Worm (Caenorhabditis elegans): ENCODE data around the gene F09E5.11.

F09E5.11 gene

ce11 chrII:5377467-5378238 lies 19.7 kb upstream of the F09E5.11 start, which contains the start of gene prdx-2 (continued):
- TF ChIP-seq aptf-3 (GFP tag; IDR thresholded peaks at IDR 0.05): no peak
- no peak for TF ChIP-seq mes-4 (tag; optimal IDR thresholded peaks at IDR 0.05)
- no peak for TF ChIP-seq ceh-79 (tag; optimal IDR thresholded peaks at IDR 0.05)
- no peak for TF ChIP-seq K12H6.12 (tag; optimal IDR thresholded peaks at IDR 0.05)
- no peak for TF ChIP-seq Y79H2A.3 (GFP tag; conservative IDR thresholded peaks at IDR 0.05)
- TF ChIP-seq sea-2 (GFP tag; IDR thresholded peaks at IDR 0.05): no peak
- TF ChIP-seq lin-35 (GFP tag; optimal IDR thresholded peaks at IDR 0.05): no peak
- no peak for TF ChIP-seq hrde-1 (tag; optimal IDR thresholded peaks at IDR 0.05; ENCODE audit: borderline replicate concordance)
- TF ChIP-seq ceh-91 (GFP tag; IDR thresholded peaks at IDR 0.05): peak; percentile 94
- no peak for TF ChIP-seq snpc-4 (GFP tag; optimal IDR thresholded peaks at IDR 0.05)
- TF ChIP-seq snpc-4 (tag; optimal IDR thresholded peaks at IDR 0.05): no peak
- no peak for TF ChIP-seq sdz-38 (tag; optimal IDR thresholded peaks at IDR 0.05)
- TF ChIP-seq ztf-25 (GFP tag; IDR thresholded peaks at IDR 0.05): no peak
- no peak for TF ChIP-seq hmg-20 (GFP tag; IDR thresholded peaks at IDR 0.05)
- TF ChIP-seq hmg-1.2 (GFP tag; IDR thresholded peaks at IDR 0.05): peak; percentile 14; the same call in 1 of the 2 replicates
- TF ChIP-seq unc-130 (GFP tag; optimal IDR thresholded peaks at IDR 0.05): peak; percentile 37
- TF ChIP-seq mcd-1 (GFP tag; IDR thresholded peaks at IDR 0.05): peak; percentile 40; the same call in 1 of the 2 replicates
- TF ChIP-seq him-1 (tag; optimal IDR thresholded peaks at IDR 0.05): peak; percentile 25
- TF ChIP-seq nhr-120 (GFP tag; IDR thresholded peaks at IDR 0.05): no peak
- peak; percentile 44 for TF ChIP-seq athp-1 (tag; optimal IDR thresholded peaks at IDR 0.05)
- TF ChIP-seq tbx-9 (tag; optimal IDR thresholded peaks at IDR 0.05; ENCODE audit: borderline replicate concordance): no peak
- TF ChIP-seq ztf-26 (tag; optimal IDR thresholded peaks at IDR 0.05): no peak
- TF ChIP-seq F52B5.7 (tag; optimal IDR thresholded peaks at IDR 0.05): no peak
- no peak for TF ChIP-seq hlh-12 (tag; optimal IDR thresholded peaks at IDR 0.05)
- no peak for TF ChIP-seq ceh-27 (GFP tag; optimal IDR thresholded peaks at IDR 0.05)
- no peak for TF ChIP-seq rpc-1 (optimal IDR thresholded peaks at IDR 0.05)
- no peak for TF ChIP-seq rpc-1 (tag; optimal IDR thresholded peaks at IDR 0.05)
- TF ChIP-seq nfya-1 (tag; optimal IDR thresholded peaks at IDR 0.05; ENCODE audit: borderline replicate concordance, insufficient read depth): no peak
- TF ChIP-seq F57C9.4 (tag; optimal IDR thresholded peaks at IDR 0.05): no peak
- no peak for TF ChIP-seq F39B2.1 (GFP tag; IDR thresholded peaks at IDR 0.05)
- TF ChIP-seq repo-1 (tag; optimal IDR thresholded peaks at IDR 0.05): no peak
- no peak for TF ChIP-seq attf-5 (GFP tag; optimal IDR thresholded peaks at IDR 0.05)
- TF ChIP-seq madf-8 (GFP tag; conservative IDR thresholded peaks at IDR 0.05): peak; percentile 89
- peak; percentile 75 for TF ChIP-seq lin-54 (GFP tag; optimal IDR thresholded peaks at IDR 0.05)
- TF ChIP-seq fkh-3 (tag; optimal IDR thresholded peaks at IDR 0.05): no peak
- TF ChIP-seq F49E8.2 (tag; optimal IDR thresholded peaks at IDR 0.05; ENCODE audit: insufficient read depth): peak; percentile 16
- peak; percentile 98 for TF ChIP-seq lsl-1 (GFP tag; optimal IDR thresholded peaks at IDR 0.05)
- TF ChIP-seq xnd-1 (tag; optimal IDR thresholded peaks at IDR 0.05): peak; percentile 84
- peak; percentile 81 for TF ChIP-seq tlf-1 (GFP tag; optimal IDR thresholded peaks at IDR 0.05)
- peak; percentile 67; the same call in 1 of the 2 replicates for TF ChIP-seq Y95B8A.8 (GFP tag; IDR thresholded peaks at IDR 0.05)
- TF ChIP-seq snpc-3.4 (tag; optimal IDR thresholded peaks at IDR 0.05): peak; percentile 35
- no peak for TF ChIP-seq ZK185.1 (tag; optimal IDR thresholded peaks at IDR 0.05; ENCODE audit: poor library complexity, severe bottlenecking)
- TF ChIP-seq D2030.7 (GFP tag; IDR thresholded peaks at IDR 0.05): peak; percentile 89
- 0 out of 2 replicates have a peak, but pooled peaks have one; percentile 4 for TF ChIP-seq ztf-28 (GFP tag; IDR thresholded peaks at IDR 0.05)
- peak; percentile 90 for TF ChIP-seq F33H1.4 (GFP tag; IDR thresholded peaks at IDR 0.05)
- TF ChIP-seq B0019.2 (GFP tag; conservative IDR thresholded peaks at IDR 0.05): peak; percentile 73
- no peak for TF ChIP-seq ceh-58 (GFP tag; IDR thresholded peaks at IDR 0.05)
- no peak for TF ChIP-seq B0035.1 (tag; optimal IDR thresholded peaks at IDR 0.05)

Data from whole organism, young adult.